Fruit fly (Drosophila melanogaster) whole organism, pupa: ENCODE results near the gene Desat2.

Source experiments
- CG10348 ChIP-seq: fragments of 200-800 bp; sonication (Bioruptor generic); IDR thresholded peaks from 2 replicates; pipeline ENCODE4 v1.3.6; 2022; ENCODE audit warnings: missing biosample characterization, missing genetic modification characterization
- CG13204 ChIP-seq: fragments of 200-800 bp; sonication (Bioruptor generic); optimal IDR thresholded peaks from 2 replicates; lab custom pipeline; 2018; ENCODE audit warnings: missing biosample characterization, mild to moderate bottlenecking, missing genetic modification characterization, moderate library complexity
- CG14655 ChIP-seq: fragments of 200-800 bp; sonication (Bioruptor generic); optimal IDR thresholded peaks from 3 replicates; lab custom pipeline; 2017; ENCODE audit warnings: mild to moderate bottlenecking, missing biosample characterization, missing genetic modification reagents, missing genetic modification characterization
- CG34367 ChIP-seq: fragments of 200-800 bp; sonication (Bioruptor generic); optimal IDR thresholded peaks from 2 replicates; lab custom pipeline; 2018; ENCODE audit warnings: missing biosample characterization, mild to moderate bottlenecking, missing genetic modification characterization
- CG8159 ChIP-seq: fragments of 200-800 bp; sonication (Bioruptor generic); optimal IDR thresholded peaks from 3 replicates; lab custom pipeline; 2018; ENCODE audit warnings: missing biosample characterization, mild to moderate bottlenecking, missing genetic modification characterization, moderate library complexity
- D1 ChIP-seq: fragments of 200-800 bp; sonication (Bioruptor generic); optimal IDR thresholded peaks from 2 replicates; lab custom pipeline; 2018; ENCODE audit warnings: missing biosample characterization, mild to moderate bottlenecking, missing genetic modification characterization, moderate library complexity
- EcR ChIP-seq: fragments of 200-800 bp; sonication (Bioruptor generic); optimal IDR thresholded peaks from 3 replicates; lab custom pipeline; 2019; ENCODE audit warnings: missing biosample characterization, missing genetic modification characterization, mild to moderate bottlenecking, moderate library complexity, missing genetic modification reagents
- Pif1A ChIP-seq: fragments of 200-800 bp; sonication (Bioruptor generic); optimal IDR thresholded peaks from 3 replicates; lab custom pipeline; 2016; ENCODE audit warnings: missing biosample characterization, missing genetic modification characterization
- Snoo ChIP-seq: fragments of 200-800 bp; sonication (Bioruptor generic); optimal IDR thresholded peaks from 3 replicates; lab custom pipeline; 2017; ENCODE audit warnings: missing biosample characterization, mild to moderate bottlenecking, missing genetic modification characterization, inconsistent platforms
- fd96Ca ChIP-seq: fragments of 200-800 bp; sonication (Bioruptor generic); IDR thresholded peaks from 3 replicates; pipeline ENCODE4 v1.3.6; 2022; ENCODE audit warnings: missing biosample characterization, missing genetic modification characterization

dm6 chr3R:12442601-12443533, 6.8 kb downstream of the Desat2 start:
- peak; percentile 55 for TF ChIP-seq Pif1A (GFP tag; lab: Kevin White, UChicago)
- TF ChIP-seq D1: peak; percentile 45
- TF ChIP-seq Snoo (tag; lab: Kevin White, UChicago): no peak
- TF ChIP-seq EcR (GFP tag; lab: Kevin White, UChicago): peak; percentile 62
- TF ChIP-seq CG34367 (tag; lab: Kevin White, UChicago): no peak
- TF ChIP-seq CG10348 (GFP tag; lab: Robert Waterston, UW): no peak
- TF ChIP-seq CG13204 (GFP tag; lab: Kevin White, UChicago): no peak
- TF ChIP-seq CG14655 (GFP tag; lab: Kevin White, UChicago): peak; percentile 76
- peak; percentile 63 for TF ChIP-seq CG8159 (tag; lab: Kevin White, UChicago)
- no peak; the same call in 2 of the 3 replicates for TF ChIP-seq fd96Ca (GFP tag; lab: Robert Waterston, UW)
